Fruit fly (Drosophila melanogaster): ENCODE measurements around the gene CG12990.

Gene CG12990

dm6 chrX:17697703-17698145, 26.0 kb upstream of the CG12990 start:
- TF ChIP-seq tj (GFP tag; optimal IDR thresholded peaks at IDR 0.05) (no peak), Crg-1 (GFP tag; optimal IDR thresholded peaks at IDR 0.05) (no peak), Clk (GFP tag; optimal IDR thresholded peaks at IDR 0.05) (no peak), cic (GFP tag; optimal IDR thresholded peaks at IDR 0.05) (no peak), CG1620 (GFP tag; optimal IDR thresholded peaks at IDR 0.05) (no peak), CG33017 (tag; optimal IDR thresholded peaks at IDR 0.05) (no peak), pad (GFP tag; optimal IDR thresholded peaks at IDR 0.05) (no peak), toe (GFP tag; optimal IDR thresholded peaks at IDR 0.05) (no peak), CG7101 (tag; optimal IDR thresholded peaks at IDR 0.05) (no peak), bab1 (GFP tag; optimal IDR thresholded peaks at IDR 0.05) (no peak), CG7045 (GFP tag; optimal IDR thresholded peaks at IDR 0.05) (no peak), CG12768 (GFP tag; optimal IDR thresholded peaks at IDR 0.05) (no peak)

- no peak for TF ChIP-seq CG7101 (tag; optimal IDR thresholded peaks at IDR 0.05)
- no peak for TF ChIP-seq cic (GFP tag; optimal IDR thresholded peaks at IDR 0.05)
- TF ChIP-seq pad (GFP tag; optimal IDR thresholded peaks at IDR 0.05): no peak
- no peak for TF ChIP-seq bab1 (GFP tag; optimal IDR thresholded peaks at IDR 0.05)
- TF ChIP-seq CG14711 (tag; optimal IDR thresholded peaks at IDR 0.05): no peak
- no peak for TF ChIP-seq Mnt (GFP tag; optimal IDR thresholded peaks at IDR 0.05)
Observed at dm6 chrX:17697266-17697665, 25.6 kb upstream of the CG12990 start.

- TF ChIP-seq Mnt (GFP tag; optimal IDR thresholded peaks at IDR 0.05): no peak
- TF ChIP-seq ovo (GFP tag; optimal IDR thresholded peaks at IDR 0.05): no peak
- no peak for TF ChIP-seq Crg-1 (GFP tag; optimal IDR thresholded peaks at IDR 0.05)
- no peak for TF ChIP-seq CG1620 (GFP tag; optimal IDR thresholded peaks at IDR 0.05)
- TF ChIP-seq cnc (optimal IDR thresholded peaks at IDR 0.05): no peak
- no peak for TF ChIP-seq cic (GFP tag; optimal IDR thresholded peaks at IDR 0.05)
- no peak for TF ChIP-seq pad (GFP tag; optimal IDR thresholded peaks at IDR 0.05)
- peak; percentile 63 for TF ChIP-seq kay (GFP tag; ENCODE audit: borderline replicate concordance)
- TF ChIP-seq CG14711 (tag; optimal IDR thresholded peaks at IDR 0.05): no peak
- no peak for TF ChIP-seq CG11617 (GFP tag; optimal IDR thresholded peaks at IDR 0.05)
- peak; percentile 43 for TF ChIP-seq CG7101 (tag; optimal IDR thresholded peaks at IDR 0.05)
- peak; percentile 39 for TF ChIP-seq CG33017 (tag; optimal IDR thresholded peaks at IDR 0.05)
- no peak for TF ChIP-seq toe (GFP tag; optimal IDR thresholded peaks at IDR 0.05)
- no peak for TF ChIP-seq CG5204 (GFP tag; optimal IDR thresholded peaks at IDR 0.05)
- TF ChIP-seq Clk (GFP tag; optimal IDR thresholded peaks at IDR 0.05): no peak
- TF ChIP-seq CG7045 (GFP tag; optimal IDR thresholded peaks at IDR 0.05): no peak
Observed at dm6 chrX:17696637-17697036, 24.9 kb upstream of the CG12990 start.

dm6 chrX:17695641-17696040, 24.0 kb upstream of the CG12990 start:
- TF ChIP-seq CG1620 (GFP tag; optimal IDR thresholded peaks at IDR 0.05): no peak
- no peak for TF ChIP-seq kay (GFP tag; ENCODE audit: borderline replicate concordance)
- no peak for TF ChIP-seq Clk (GFP tag; optimal IDR thresholded peaks at IDR 0.05)
- no peak for TF ChIP-seq tj (GFP tag; optimal IDR thresholded peaks at IDR 0.05)
- TF ChIP-seq CG7101 (tag; optimal IDR thresholded peaks at IDR 0.05): no peak
- no peak for TF ChIP-seq CG14711 (tag; optimal IDR thresholded peaks at IDR 0.05)
- no peak for TF ChIP-seq cnc (optimal IDR thresholded peaks at IDR 0.05)

dm6 chrX:17694873-17695446, 23.3 kb upstream of the CG12990 start:
- TF ChIP-seq cic (GFP tag; optimal IDR thresholded peaks at IDR 0.05) (no peak), CG1620 (GFP tag; optimal IDR thresholded peaks at IDR 0.05) (no peak), Clk (GFP tag; optimal IDR thresholded peaks at IDR 0.05) (no peak), cnc (optimal IDR thresholded peaks at IDR 0.05) (no peak), CG14711 (tag; optimal IDR thresholded peaks at IDR 0.05) (peak; percentile 27), Mnt (GFP tag; optimal IDR thresholded peaks at IDR 0.05) (no peak), pad (GFP tag; optimal IDR thresholded peaks at IDR 0.05) (peak; percentile 30), Hr96 (GFP tag; optimal IDR thresholded peaks at IDR 0.05) (no peak), bab1 (GFP tag; optimal IDR thresholded peaks at IDR 0.05) (peak; percentile 68), CG7101 (tag; optimal IDR thresholded peaks at IDR 0.05) (peak; percentile 24), CG11617 (GFP tag; optimal IDR thresholded peaks at IDR 0.05) (no peak), toe (GFP tag; optimal IDR thresholded peaks at IDR 0.05) (no peak)

dm6 chrX:17693981-17694872, 22.5 kb upstream of the CG12990 start:
- TF ChIP-seq Mnt (GFP tag; optimal IDR thresholded peaks at IDR 0.05) (no peak), kay (GFP tag; ENCODE audit: borderline replicate concordance) (peak; percentile 33), Crg-1 (GFP tag; optimal IDR thresholded peaks at IDR 0.05) (no peak), CG7101 (tag; optimal IDR thresholded peaks at IDR 0.05) (no peak), toe (GFP tag; optimal IDR thresholded peaks at IDR 0.05) (no peak), CG1620 (GFP tag; optimal IDR thresholded peaks at IDR 0.05) (no peak), ovo (GFP tag; optimal IDR thresholded peaks at IDR 0.05) (peak; percentile 98), pad (GFP tag; optimal IDR thresholded peaks at IDR 0.05) (no peak), CG11617 (GFP tag; optimal IDR thresholded peaks at IDR 0.05) (no peak), cnc (optimal IDR thresholded peaks at IDR 0.05) (no peak), CG33017 (tag; optimal IDR thresholded peaks at IDR 0.05) (no peak), CG5204 (GFP tag; optimal IDR thresholded peaks at IDR 0.05) (peak; percentile 3), Hr96 (GFP tag; optimal IDR thresholded peaks at IDR 0.05) (peak; percentile 23), Clk (GFP tag; optimal IDR thresholded peaks at IDR 0.05) (no peak), cic (GFP tag; optimal IDR thresholded peaks at IDR 0.05) (no peak), CG12768 (GFP tag; optimal IDR thresholded peaks at IDR 0.05) (no peak), bab1 (GFP tag; optimal IDR thresholded peaks at IDR 0.05) (no peak), CG14711 (tag; optimal IDR thresholded peaks at IDR 0.05) (no peak), CG7045 (GFP tag; optimal IDR thresholded peaks at IDR 0.05) (no peak), tj (GFP tag; optimal IDR thresholded peaks at IDR 0.05) (peak; percentile 32)

Data from whole organism, adult.